Fruit fly (Drosophila melanogaster) whole organism, embryonic: ENCODE results near the gene CG9498.

Source experiments
- CG15696 ChIP-seq: fragments of 200-800 bp; sonication (Bioruptor generic); optimal IDR thresholded peaks from 2 replicates; lab custom pipeline; 2019; ENCODE audit warnings: missing biosample characterization, mild to moderate bottlenecking, missing genetic modification characterization, moderate library complexity
- stc ChIP-seq: fragments of 200-800 bp; sonication (Bioruptor generic); IDR thresholded peaks from 2 replicates; pipeline ENCODE4 v1.3.6; 2022; ENCODE audit warnings: missing biosample characterization, missing genetic modification characterization

DNA sequence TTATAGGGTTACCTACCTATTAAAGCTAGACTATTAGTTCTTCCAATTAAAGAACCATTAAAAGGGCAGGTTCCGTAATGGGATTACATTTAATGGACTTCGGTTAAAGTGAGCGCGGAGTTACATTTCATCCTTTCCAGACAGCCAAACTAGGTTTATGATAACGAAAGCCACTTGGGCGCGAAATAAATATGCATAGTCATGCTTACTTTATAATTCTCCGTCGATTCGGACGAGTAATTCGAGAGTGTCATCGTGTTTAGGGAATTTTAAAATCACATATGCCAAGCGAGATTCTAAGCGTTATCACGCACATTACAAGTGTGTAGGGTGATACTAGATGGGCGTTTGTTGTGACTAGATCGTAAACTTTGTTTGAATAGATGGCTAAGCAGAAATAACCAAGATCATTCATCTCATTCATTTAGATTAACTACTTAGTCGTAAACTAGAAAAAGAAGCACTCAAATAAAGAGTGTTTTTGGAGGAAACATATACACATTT, 10.6 kb downstream of the CG9498 start:
- TF ChIP-seq CG15696 (tag; lab: Kevin White, UChicago), result no peak
- TF ChIP-seq stc (GFP tag; lab: Robert Waterston, UW), result no peak
